Worm (Caenorhabditis elegans) whole organism, L1 larva: Measurements from ENCODE around the gene skr-19.

Experiments
- C16A3.4 ChIP-seq: fragments of 150-350 bp; optimal IDR thresholded peaks from 2 replicates; lab custom pipeline; 2014; ENCODE audit warnings: missing biosample characterization, missing genetic modification characterization
- C34B4.2 ChIP-seq: sonication (generic microtip); optimal IDR thresholded peaks from 2 replicates; lab custom pipeline; 2017; ENCODE audit warnings: mild to moderate bottlenecking, missing genetic modification characterization, missing compliant biosample characterization
- aha-1 ChIP-seq: fragments of 150-350 bp; optimal IDR thresholded peaks from 2 replicates; lab custom pipeline; 2014; ENCODE audit warnings: missing biosample characterization, missing genetic modification characterization
- alr-1 ChIP-seq: fragments of 200-800 bp; sonication (Bioruptor generic); optimal IDR thresholded peaks from 2 replicates; lab custom pipeline; 2018; ENCODE audit warnings: borderline replicate concordance, mild to moderate bottlenecking, missing genetic modification characterization, missing compliant biosample characterization
- ama-1 ChIP-seq: fragments of 150-350 bp; optimal IDR thresholded peaks from 2 replicates; lab custom pipeline; 2014
- blmp-1 ChIP-seq: fragments of 150-350 bp; optimal IDR thresholded peaks from 2 replicates; lab custom pipeline; 2014; ENCODE audit warnings: missing biosample characterization, missing genetic modification characterization
- ceh-90 ChIP-seq: sonication (generic microtip); optimal IDR thresholded peaks from 2 replicates; lab custom pipeline; 2016; ENCODE audit warnings: missing genetic modification characterization, missing compliant biosample characterization
- dsc-1 ChIP-seq: sonication (generic microtip); optimal IDR thresholded peaks from 2 replicates; lab custom pipeline; 2016; ENCODE audit warnings: mild to moderate bottlenecking, missing genetic modification characterization, missing compliant biosample characterization
- efl-1 ChIP-seq, 4 experiments: fragments of 150-350 bp; optimal IDR thresholded peaks in 3 of 4; peaks in 1 of 4; 1 replicate in 1 of 4; 2 replicates in 3 of 4; lab custom pipeline; 2014; ENCODE audit warnings: missing biosample characterization in 2 of 4, missing genetic modification characterization in 2 of 4, missing genetic modification reagents in 2 of 4
- egl-13 ChIP-seq: sonication (generic microtip); optimal IDR thresholded peaks from 2 replicates; lab custom pipeline; 2016; ENCODE audit warnings: missing genotype, missing genetic modification reagents, missing genetic modification characterization, missing compliant biosample characterization
- elt-3 ChIP-seq, 6 experiments: fragments of 150-350 bp in 1 of 6; sonication (generic microtip); optimal IDR thresholded peaks; 2 replicates each; lab custom pipeline; 2017 to 2018; ENCODE audit warnings: missing biosample characterization in 6 of 6, missing genetic modification characterization in 6 of 6, inconsistent platforms in 1 of 6
- fkh-10 ChIP-seq: sonication (generic microtip); optimal IDR thresholded peaks from 2 replicates; lab custom pipeline; 2017; ENCODE audit warnings: missing biosample characterization, missing genetic modification reagents, missing genetic modification characterization
- fkh-8 ChIP-seq: sonication (generic microtip); optimal IDR thresholded peaks from 2 replicates; lab custom pipeline; 2016; ENCODE audit warnings: mild to moderate bottlenecking, missing genetic modification characterization, missing compliant biosample characterization
- fos-1 ChIP-seq: fragments of 150-350 bp; optimal IDR thresholded peaks from 2 replicates; lab custom pipeline; 2014; ENCODE audit warnings: missing biosample characterization, missing genetic modification characterization
- irx-1 ChIP-seq: sonication (generic microtip); optimal IDR thresholded peaks from 2 replicates; lab custom pipeline; 2016; ENCODE audit warnings: missing genetic modification characterization, missing compliant biosample characterization
- jun-1 ChIP-seq: fragments of 150-350 bp; optimal IDR thresholded peaks from 2 replicates; lab custom pipeline; 2014; ENCODE audit warnings: missing biosample characterization, missing genetic modification reagents, missing genetic modification characterization
- lin-14 ChIP-seq: fragments of 200-800 bp; sonication (Bioruptor generic); optimal IDR thresholded peaks from 2 replicates; lab custom pipeline; 2018; ENCODE audit warnings: mild to moderate bottlenecking, missing genetic modification characterization, moderate library complexity, missing compliant biosample characterization
- lin-35 ChIP-seq, 2 experiments: fragments of 150-350 bp; optimal IDR thresholded peaks; 2 replicates each; lab custom pipeline; 2014; ENCODE audit warnings: missing biosample characterization in 2 of 2, missing genetic modification characterization in 2 of 2, missing genetic modification reagents in 2 of 2
- lir-3 ChIP-seq: sonication (generic microtip); optimal IDR thresholded peaks from 2 replicates; lab custom pipeline; 2016; ENCODE audit warnings: mild to moderate bottlenecking, missing genetic modification characterization, moderate library complexity, missing compliant biosample characterization; ENCODE audit not compliant: poor library complexity
- lsy-2 ChIP-seq, 2 experiments: fragments of 150-350 bp; optimal IDR thresholded peaks; 2 replicates each; lab custom pipeline; 2014; ENCODE audit warnings: missing biosample characterization in 2 of 2, missing genetic modification characterization in 2 of 2
- mdl-1 ChIP-seq, 2 experiments: fragments of 150-350 bp; optimal IDR thresholded peaks; 2 replicates each; lab custom pipeline; 2014 to 2017; ENCODE audit warnings: missing biosample characterization in 2 of 2, missing genetic modification characterization in 2 of 2, inconsistent platforms in 1 of 2
- mef-2 ChIP-seq: fragments of 150-350 bp; optimal IDR thresholded peaks from 2 replicates; lab custom pipeline; 2014; ENCODE audit warnings: missing biosample characterization, missing genetic modification characterization
- nhr-12 ChIP-seq: sonication (generic microtip); optimal IDR thresholded peaks from 2 replicates; lab custom pipeline; 2017; ENCODE audit warnings: missing biosample characterization, missing genetic modification characterization
- nhr-19 ChIP-seq: fragments of 200-800 bp; sonication (Bioruptor generic); conservative IDR thresholded peaks from 2 replicates; pipeline ENCODE4 v1.3.6; 2022; ENCODE audit warnings: missing genetic modification characterization, missing compliant biosample characterization
- nhr-20 ChIP-seq: sonication (generic microtip); optimal IDR thresholded peaks from 2 replicates; lab custom pipeline; 2016; ENCODE audit warnings: mild to moderate bottlenecking, missing genetic modification characterization, missing compliant biosample characterization
- nhr-28 ChIP-seq: fragments of 150-350 bp; optimal IDR thresholded peaks from 2 replicates; lab custom pipeline; 2014; ENCODE audit warnings: missing biosample characterization, missing genetic modification characterization
- nhr-47 ChIP-seq: sonication (generic microtip); optimal IDR thresholded peaks from 2 replicates; lab custom pipeline; 2016; ENCODE audit warnings: mild to moderate bottlenecking, missing genetic modification characterization, moderate library complexity, missing compliant biosample characterization
- nhr-71 ChIP-seq: sonication (generic microtip); optimal IDR thresholded peaks from 2 replicates; lab custom pipeline; 2016; ENCODE audit warnings: mild to moderate bottlenecking, missing genetic modification characterization, moderate library complexity, missing compliant biosample characterization
- nhr-84 ChIP-seq: sonication (generic microtip); optimal IDR thresholded peaks from 2 replicates; lab custom pipeline; 2017; ENCODE audit warnings: missing biosample characterization, missing genetic modification characterization
- nhr-85 ChIP-seq: sonication (generic microtip); peaks from one replicate; lab custom pipeline; 2016; ENCODE audit warnings: missing genetic modification characterization, inconsistent platforms, missing compliant biosample characterization
- nhr-90 ChIP-seq: sonication (generic microtip); optimal IDR thresholded peaks from 2 replicates; lab custom pipeline; 2016; ENCODE audit warnings: mild to moderate bottlenecking, missing genetic modification characterization, missing compliant biosample characterization; ENCODE audit not compliant: poor library complexity
- pax-3 ChIP-seq: fragments of 200-800 bp; sonication (Bioruptor generic); optimal IDR thresholded peaks from 2 replicates; lab custom pipeline; 2018; ENCODE audit warnings: mild to moderate bottlenecking, missing genetic modification characterization, moderate library complexity, missing compliant biosample characterization
- rnt-1 ChIP-seq: sonication (generic microtip); optimal IDR thresholded peaks from 2 replicates; lab custom pipeline; 2016; ENCODE audit warnings: mild to moderate bottlenecking, missing genetic modification characterization, moderate library complexity, missing compliant biosample characterization
- skn-1 ChIP-seq: fragments of 150-350 bp; optimal IDR thresholded peaks from 2 replicates; lab custom pipeline; 2014; ENCODE audit warnings: missing biosample characterization, missing genetic modification characterization
- snu-23 ChIP-seq: sonication (generic microtip); optimal IDR thresholded peaks from 2 replicates; lab custom pipeline; 2016; ENCODE audit warnings: missing genetic modification characterization, missing compliant biosample characterization
- sox-4 ChIP-seq: sonication (generic microtip); optimal IDR thresholded peaks from 2 replicates; lab custom pipeline; 2016; ENCODE audit warnings: missing genetic modification characterization, missing compliant biosample characterization
- sptf-1 ChIP-seq: fragments of 150-350 bp; optimal IDR thresholded peaks from 2 replicates; lab custom pipeline; 2014; ENCODE audit warnings: missing biosample characterization, missing genetic modification characterization
- tlp-1 ChIP-seq: fragments of 150-350 bp; optimal IDR thresholded peaks from 2 replicates; lab custom pipeline; 2014; ENCODE audit warnings: missing biosample characterization, missing genetic modification characterization
- unc-62 ChIP-seq: fragments of 150-350 bp; optimal IDR thresholded peaks from 2 replicates; lab custom pipeline; 2014; ENCODE audit warnings: missing biosample characterization, missing genetic modification reagents, missing genetic modification characterization
- unc-86 ChIP-seq: sonication (generic microtip); optimal IDR thresholded peaks from 2 replicates; lab custom pipeline; 2016; ENCODE audit warnings: missing genetic modification characterization, missing compliant biosample characterization
- vab-15 ChIP-seq: sonication (generic microtip); optimal IDR thresholded peaks from 2 replicates; lab custom pipeline; 2017; ENCODE audit warnings: missing genotype, mild to moderate bottlenecking, missing genetic modification characterization, missing compliant biosample characterization
- xbp-1 ChIP-seq: sonication (generic microtip); optimal IDR thresholded peaks from 2 replicates; lab custom pipeline; 2016; ENCODE audit warnings: missing genetic modification characterization, missing compliant biosample characterization
- ztf-4 ChIP-seq: fragments of 150-350 bp; optimal IDR thresholded peaks from 2 replicates; lab custom pipeline; 2014; ENCODE audit warnings: missing biosample characterization, missing genetic modification characterization

The skr-19 gene

DNA sequence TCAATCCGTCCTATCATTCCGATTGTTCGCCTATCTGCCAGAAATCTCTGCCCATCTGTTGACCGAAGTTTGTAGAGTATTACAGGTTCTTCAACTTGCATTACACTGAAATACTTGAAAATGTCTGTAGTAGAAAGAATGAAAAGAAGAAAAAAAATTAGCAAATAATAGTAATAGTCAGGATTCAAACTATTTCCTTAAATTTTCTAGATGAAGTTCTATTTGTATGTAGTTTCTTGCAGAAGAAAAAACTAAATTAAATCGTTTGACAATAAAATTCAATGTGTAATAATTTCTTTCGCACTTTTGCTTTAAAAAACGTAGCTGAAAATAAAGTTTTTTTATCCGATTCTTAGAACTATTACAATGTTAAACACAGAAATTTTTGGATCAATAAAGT, at the start of gene skr-19:
Gene skr-19 (minus strand): TSS at position 101 of the 400 bp plus-strand sequence.
- no peak for TF ChIP-seq unc-62 (GFP tag; lab: Kevin White, UChicago)
- no peak for TF ChIP-seq lsy-2 (tag; optimal IDR thresholded peaks at IDR 0.05; lab: Kevin White, UChicago)
- no peak for TF ChIP-seq egl-13 (tag; lab: Kevin White, UChicago)
- TF ChIP-seq lin-35 (GFP tag; optimal IDR thresholded peaks at IDR 0.05; lab: Kevin White, UChicago) = no peak
- TF ChIP-seq sptf-1 = no peak
- TF ChIP-seq skn-1 (tag; lab: Kevin White, UChicago) = no peak
- TF ChIP-seq nhr-28 (tag; lab: Kevin White, UChicago) = no peak
- TF ChIP-seq ama-1 (lab: Kevin White, UChicago) = no peak
- no peak for TF ChIP-seq nhr-85 (tag; lab: Kevin White, UChicago)
- no peak for TF ChIP-seq tlp-1 (tag; lab: Kevin White, UChicago)

DNA sequence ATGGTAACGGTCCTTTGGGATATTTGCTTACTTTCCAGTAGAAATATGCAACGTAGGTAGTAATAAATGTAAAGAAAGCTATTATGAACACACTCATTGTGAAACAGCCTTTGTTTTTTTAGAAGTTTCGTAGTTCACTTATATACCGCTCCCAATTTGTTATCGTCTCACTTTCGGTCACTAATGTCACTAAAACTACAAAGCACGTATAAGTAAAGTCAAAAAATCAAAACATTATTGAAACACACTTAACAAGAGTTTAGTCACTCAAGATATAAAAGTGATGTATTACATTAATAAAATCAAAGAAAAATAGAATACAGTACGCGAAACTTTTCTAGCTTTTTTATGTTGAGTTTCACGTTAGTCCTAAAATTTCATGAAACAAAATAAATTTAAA, 49.6 kb upstream of the skr-19 start, which contains the start of gene cyp-14A3:
Gene cyp-14A3 (minus strand): TSS at position 101 of the 400 bp plus-strand sequence.
- TF ChIP-seq C16A3.4 = no peak
- TF ChIP-seq snu-23 (GFP tag; lab: Kevin White, UChicago) = no peak
- no peak for TF ChIP-seq vab-15 (tag; lab: Kevin White, UChicago)
- TF ChIP-seq xbp-1 (tag; lab: Kevin White, UChicago) = no peak
- no peak for TF ChIP-seq ztf-4
- no peak for TF ChIP-seq rnt-1
- no peak for TF ChIP-seq pax-3
- TF ChIP-seq sox-4 (tag; lab: Kevin White, UChicago) = no peak

DNA sequence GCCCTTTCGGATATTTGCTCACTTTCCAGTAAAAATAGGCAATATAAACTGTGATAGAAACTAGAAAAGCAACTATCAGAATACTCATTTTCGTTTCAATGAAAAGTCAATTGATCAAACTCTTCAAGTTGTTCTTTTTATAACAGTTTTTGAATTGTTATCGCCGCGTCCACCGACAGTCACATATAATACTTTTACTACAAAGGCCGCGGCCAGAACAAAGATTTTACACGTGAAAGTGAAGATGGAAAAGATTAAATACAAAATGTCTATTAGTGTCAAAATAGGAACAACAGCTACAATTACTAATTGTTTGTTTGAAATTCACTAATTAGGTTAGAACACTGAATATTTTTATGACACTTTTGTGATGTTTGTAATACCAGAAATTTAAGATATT, 45.1 kb upstream of the skr-19 start, which contains the start of gene cyp-14A2:
Gene cyp-14A2 (minus strand): TSS at position 101 of the 400 bp plus-strand sequence.
- TF ChIP-seq blmp-1 (tag; lab: Kevin White, UChicago) (peak; percentile 31), nhr-19 (GFP tag; lab: Robert Waterston, UW) (no peak)

DNA sequence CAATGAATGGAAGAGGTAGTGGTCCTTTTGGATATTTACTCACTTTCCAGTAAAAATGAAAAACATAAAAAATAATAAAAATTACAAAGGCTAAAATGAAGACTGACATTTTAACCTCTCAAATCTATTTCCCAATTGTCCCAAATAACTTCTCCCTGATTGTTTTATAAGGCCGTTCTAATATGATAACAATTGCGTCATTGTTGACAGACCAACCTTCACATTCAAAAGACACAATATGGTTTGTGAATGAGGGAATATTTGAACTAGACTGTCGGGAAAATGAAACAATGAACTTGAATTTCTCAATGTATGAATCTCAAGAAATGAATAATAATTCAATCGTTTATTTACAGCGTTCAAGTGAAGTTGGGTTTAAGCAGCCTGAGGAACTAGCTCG, 42.7 kb upstream of the skr-19 start, which contains the start of gene cyp-14A1:
Gene cyp-14A1 (minus strand): TSS at position 126 of the 400 bp plus-strand sequence.
- TF ChIP-seq nhr-85 (tag; lab: Kevin White, UChicago) (peak; percentile 45), mef-2 (tag; lab: Kevin White, UChicago) (no peak), skn-1 (tag; lab: Kevin White, UChicago) (no peak), nhr-20 (tag; lab: Kevin White, UChicago) (peak; percentile 43), elt-3 (tag; optimal IDR thresholded peaks at IDR 0.05; lab: Kevin White, UChicago) (peak in 3 of 6 experiments; percentile 35 to 56 (median 48))

DNA sequence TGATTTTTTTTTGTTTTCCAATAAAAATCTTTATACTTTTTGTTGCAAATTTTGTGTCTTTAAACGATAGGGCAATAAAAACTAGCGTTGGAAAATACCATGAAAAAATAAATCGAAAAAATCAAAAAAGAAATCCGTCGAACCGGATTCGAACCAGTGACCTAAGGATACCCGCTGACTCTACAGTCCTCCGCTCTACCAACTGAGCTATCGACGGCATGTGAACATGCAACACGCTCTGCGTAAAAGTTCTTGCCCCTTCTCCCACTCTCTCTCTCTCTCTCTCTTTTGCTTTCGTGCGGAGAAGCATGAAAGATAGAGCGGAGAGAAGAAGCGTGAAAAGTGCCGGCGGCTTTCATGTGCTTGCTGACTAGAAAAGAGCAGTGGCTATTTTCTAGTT, 40.0 kb upstream of the skr-19 start:
- TF ChIP-seq C34B4.2 (tag; lab: Kevin White, UChicago) = no peak
- peak; percentile 43 for TF ChIP-seq fos-1
- TF ChIP-seq fkh-8 (tag; lab: Kevin White, UChicago) = peak; percentile 12
- TF ChIP-seq lin-35 (GFP tag; optimal IDR thresholded peaks at IDR 0.05; lab: Kevin White, UChicago) = peak in 1 of 2 experiments; percentile 50
- TF ChIP-seq nhr-71 (tag; lab: Kevin White, UChicago) = peak; percentile 68
- no peak for TF ChIP-seq nhr-85 (tag; lab: Kevin White, UChicago)
- peak in 1 of 2 experiments; percentile 44 for TF ChIP-seq mdl-1 (tag; optimal IDR thresholded peaks at IDR 0.05; lab: Kevin White, UChicago)
- no peak for TF ChIP-seq fkh-10 (GFP tag; lab: Kevin White, UChicago)
- TF ChIP-seq snu-23 (GFP tag; lab: Kevin White, UChicago) = peak; percentile 69
- TF ChIP-seq nhr-47 (tag; lab: Kevin White, UChicago) = peak; percentile 80
- TF ChIP-seq ama-1 (lab: Kevin White, UChicago) = no peak
- no peak for TF ChIP-seq ceh-90
- TF ChIP-seq irx-1 (tag; lab: Kevin White, UChicago) = peak; percentile 11
- TF ChIP-seq efl-1 (optimal IDR thresholded peaks at IDR 0.05; lab: Kevin White, UChicago) = peak in 1 of 2 experiments; percentile 1
- TF ChIP-seq efl-1 (GFP tag; optimal IDR thresholded peaks at IDR 0.05 in 1 of 2; lab: Kevin White, UChicago) = peak in 1 of 2 experiments; percentile 58
- TF ChIP-seq nhr-90 (tag; lab: Kevin White, UChicago) = peak; percentile 27
- TF ChIP-seq unc-86 = peak; percentile 44
- peak; percentile 72 for TF ChIP-seq nhr-19 (GFP tag; lab: Robert Waterston, UW)
- TF ChIP-seq aha-1 = no peak
- TF ChIP-seq sox-4 (tag; lab: Kevin White, UChicago) = no peak
- peak; percentile 79 for TF ChIP-seq dsc-1
- no peak for TF ChIP-seq nhr-84 (tag; lab: Kevin White, UChicago)
- TF ChIP-seq lir-3 = peak; percentile 20
- peak in 1 of 2 experiments; percentile 25 for TF ChIP-seq lsy-2 (tag; optimal IDR thresholded peaks at IDR 0.05; lab: Kevin White, UChicago)
- TF ChIP-seq lin-14 (GFP tag; lab: Kevin White, UChicago) = peak; percentile 52
- TF ChIP-seq alr-1 = no peak
- TF ChIP-seq C16A3.4 = peak; percentile 37
- TF ChIP-seq jun-1 (tag; lab: Kevin White, UChicago) = peak; percentile 54
- no peak for TF ChIP-seq nhr-12
- peak; percentile 37 for TF ChIP-seq skn-1 (tag; lab: Kevin White, UChicago)
- peak; percentile 68 for TF ChIP-seq nhr-20 (tag; lab: Kevin White, UChicago)
- no peak for TF ChIP-seq pax-3
